Worm (Caenorhabditis elegans): ENCODE data around the gene dmd-3.

dmd-3 gene

ce11 chrV:19691954-19692353, 36.9 kb upstream of the dmd-3 start (continued):
- TF ChIP-seq nfya-1 (tag; optimal IDR thresholded peaks at IDR 0.05; ENCODE audit: borderline replicate concordance, insufficient read depth) (no peak), ztf-22 (GFP tag; optimal IDR thresholded peaks at IDR 0.05) (no peak), athp-1 (tag; optimal IDR thresholded peaks at IDR 0.05) (no peak), tbx-9 (tag; optimal IDR thresholded peaks at IDR 0.05; ENCODE audit: borderline replicate concordance) (no peak), chd-7 (tag; optimal IDR thresholded peaks at IDR 0.05) (no peak), lir-1 (GFP tag; conservative IDR thresholded peaks at IDR 0.05) (no peak)

- no peak for TF ChIP-seq tbx-9 (tag; optimal IDR thresholded peaks at IDR 0.05; ENCODE audit: borderline replicate concordance)
Measured at ce11 chrV:19691271-19691886, 36.3 kb upstream of the dmd-3 start.

- TF ChIP-seq nhr-179 (tag; optimal IDR thresholded peaks at IDR 0.05) (no peak), Y67H2A.10 (GFP tag; conservative IDR thresholded peaks at IDR 0.05) (no peak), F23B12.7 (tag; optimal IDR thresholded peaks at IDR 0.05; ENCODE audit: insufficient read depth) (no peak), bed-2 (GFP tag; IDR thresholded peaks at IDR 0.05) (no peak), egl-44 (GFP tag; IDR thresholded peaks at IDR 0.05) (no peak), bed-1 (GFP tag; IDR thresholded peaks at IDR 0.05) (no peak), xnd-1 (tag; optimal IDR thresholded peaks at IDR 0.05) (no peak), B0035.1 (tag; optimal IDR thresholded peaks at IDR 0.05) (no peak)
Measured at ce11 chrV:19674543-19674942, 19.5 kb upstream of the dmd-3 start, which contains the start of gene mrp-7. Gene mrp-7, plus strand, starts transcription at chrV:19674843.

- TF ChIP-seq hmg-1.2 (GFP tag; IDR thresholded peaks at IDR 0.05) = 0 out of 2 replicates have a peak, but pooled peaks have one; percentile 9
- no peak for TF ChIP-seq atf-7 (tag; optimal IDR thresholded peaks at IDR 0.05)
- no peak for TF ChIP-seq ztf-22 (GFP tag; optimal IDR thresholded peaks at IDR 0.05)
- TF ChIP-seq efl-1 (GFP tag; optimal IDR thresholded peaks at IDR 0.05) = peak; percentile 84
- no peak for TF ChIP-seq cebp-1 (GFP tag; IDR thresholded peaks at IDR 0.05)
- TF ChIP-seq cebp-1 (tag; optimal IDR thresholded peaks at IDR 0.05) = no peak
- no peak for TF ChIP-seq die-1 (tag; optimal IDR thresholded peaks at IDR 0.05)
- TF ChIP-seq madf-3 (GFP tag; IDR thresholded peaks at IDR 0.05) = no peak
- TF ChIP-seq dpl-1 (GFP tag; optimal IDR thresholded peaks at IDR 0.05) = peak; percentile 63
- no peak for TF ChIP-seq zfh-2 (GFP tag; conservative IDR thresholded peaks at IDR 0.05)
- no peak for TF ChIP-seq gei-17 (GFP tag; optimal IDR thresholded peaks at IDR 0.05)
- TF ChIP-seq F33H1.4 (GFP tag; IDR thresholded peaks at IDR 0.05) = peak; percentile 29; the same call in 1 of the 2 replicates
- TF ChIP-seq D2030.7 (GFP tag; IDR thresholded peaks at IDR 0.05) = peak; percentile 64
- TF ChIP-seq madf-6 (GFP tag; IDR thresholded peaks at IDR 0.05) = peak; percentile 90
- TF ChIP-seq ceh-91 (GFP tag; IDR thresholded peaks at IDR 0.05) = peak; percentile 55; the same call in 1 of the 2 replicates
- peak; percentile 35; the same call in 1 of the 2 replicates for TF ChIP-seq dox-1 (GFP tag; IDR thresholded peaks at IDR 0.05)
- peak; percentile 82 for TF ChIP-seq madf-8 (GFP tag; conservative IDR thresholded peaks at IDR 0.05)
- TF ChIP-seq B0035.1 (tag; optimal IDR thresholded peaks at IDR 0.05) = no peak
- TF ChIP-seq xnd-1 (tag; optimal IDR thresholded peaks at IDR 0.05) = peak; percentile 64
- TF ChIP-seq lin-54 (GFP tag; optimal IDR thresholded peaks at IDR 0.05) = peak; percentile 66
- peak; percentile 56 for TF ChIP-seq lsl-1 (GFP tag; optimal IDR thresholded peaks at IDR 0.05)
- peak; percentile 21 for TF ChIP-seq snpc-1.3 (tag; optimal IDR thresholded peaks at IDR 0.05; ENCODE audit: insufficient read depth)
- TF ChIP-seq F49E8.2 (tag; optimal IDR thresholded peaks at IDR 0.05; ENCODE audit: insufficient read depth) = peak; percentile 12
- peak; percentile 13 for TF ChIP-seq snpc-3.4 (tag; optimal IDR thresholded peaks at IDR 0.05)
Measured at ce11 chrV:19673298-19673903, 18.4 kb upstream of the dmd-3 start.

Measured in whole organism, young adult.